Worm (Caenorhabditis elegans): ENCODE data around the gene W02D7.6.

ce11 chrV:8263941-8264340, 37.4 kb downstream of the W02D7.6 start, which contains the start of gene C16D9.9:
- TF ChIP-seq nfya-1 (tag; optimal IDR thresholded peaks at IDR 0.05; ENCODE audit: insufficient read depth) = no peak
- TF ChIP-seq sea-2 (GFP tag; optimal IDR thresholded peaks at IDR 0.05) = no peak
- TF ChIP-seq egl-27 (tag; optimal IDR thresholded peaks at IDR 0.05) = no peak
- no peak for TF ChIP-seq nhr-25 (tag; optimal IDR thresholded peaks at IDR 0.05)
- no peak for TF ChIP-seq jun-1 (tag; optimal IDR thresholded peaks at IDR 0.05)
- no peak for TF ChIP-seq elt-3 (tag; optimal IDR thresholded peaks at IDR 0.05)
- no peak for TF ChIP-seq ama-1 (optimal IDR thresholded peaks at IDR 0.05)
- no peak for TF ChIP-seq ztf-4 (tag; optimal IDR thresholded peaks at IDR 0.05)
- no peak for TF ChIP-seq unc-39 (tag; optimal IDR thresholded peaks at IDR 0.05)
- TF ChIP-seq skn-1 (tag; optimal IDR thresholded peaks at IDR 0.05) = no peak

Measured in whole organism, L3 larva.